Worm (Caenorhabditis elegans) whole organism, L4 larva: ENCODE data around the gene T10F2.5.

ENCODE experiments used
- F10B5.3 ChIP-seq: sonication (generic microtip); optimal IDR thresholded peaks from 2 replicates; lab custom pipeline; 2016; ENCODE audit warnings: mild to moderate bottlenecking, missing genetic modification characterization, missing compliant biosample characterization
- F37D6.2 ChIP-seq: sonication (generic microtip); optimal IDR thresholded peaks from 2 replicates; lab custom pipeline; 2016; ENCODE audit warnings: mild to moderate bottlenecking, missing genetic modification characterization, missing compliant biosample characterization
- T26A8.4 ChIP-seq: fragments of 200-800 bp; sonication (Bioruptor generic); IDR thresholded peaks from 2 replicates; pipeline ENCODE4 v1.3.6; 2022; ENCODE audit warnings: missing genetic modification characterization, missing compliant biosample characterization
- Y48G9A.11 ChIP-seq: fragments of 200-800 bp; sonication (Bioruptor generic); IDR thresholded peaks from 2 replicates; pipeline ENCODE4 v1.3.6; 2022; ENCODE audit warnings: missing genetic modification reagents, missing genetic modification characterization, missing compliant biosample characterization
- Y75B8A.6 ChIP-seq: fragments of 200-800 bp; sonication (Bioruptor generic); IDR thresholded peaks from 2 replicates; pipeline ENCODE4 v1.3.6; 2022; ENCODE audit warnings: missing genetic modification reagents, missing genetic modification characterization, missing compliant biosample characterization
- aha-1 ChIP-seq: fragments of 150-350 bp; peaks from one replicate; lab custom pipeline; 2014; ENCODE audit warnings: missing biosample characterization, missing genetic modification characterization
- arid-1 ChIP-seq: fragments of 200-800 bp; sonication (Bioruptor generic); conservative IDR thresholded peaks from 2 replicates; pipeline ENCODE4 v1.3.6; 2022; ENCODE audit warnings: missing genetic modification reagents, missing genetic modification characterization, missing compliant biosample characterization
- ceh-28 ChIP-seq: fragments of 150-350 bp; optimal IDR thresholded peaks from 2 replicates; lab custom pipeline; 2014; ENCODE audit warnings: missing biosample characterization, missing genetic modification reagents, missing genetic modification characterization
- ceh-44 ChIP-seq: fragments of 200-800 bp; sonication (Bioruptor generic); IDR thresholded peaks from 2 replicates; pipeline ENCODE4 v1.3.6; 2022; ENCODE audit warnings: missing genetic modification reagents, missing genetic modification characterization, missing compliant biosample characterization
- ceh-62 ChIP-seq: sonication (generic microtip); optimal IDR thresholded peaks from 2 replicates; lab custom pipeline; 2017; ENCODE audit warnings: missing biosample characterization, missing genetic modification characterization
- ces-1 ChIP-seq: fragments of 150-350 bp; sonication (generic microtip); optimal IDR thresholded peaks from 4 replicates; lab custom pipeline; 2014; ENCODE audit warnings: missing biosample characterization, missing genetic modification reagents, missing genetic modification characterization
- cey-2 ChIP-seq: sonication (generic microtip); optimal IDR thresholded peaks from 3 replicates; lab custom pipeline; 2017; ENCODE audit warnings: missing genetic modification characterization, mild to moderate bottlenecking, missing compliant biosample characterization, antibody characterized with exemption, borderline replicate concordance; ENCODE audit not compliant: insufficient read depth
- daf-16 ChIP-seq, 3 experiments: sonication (generic microtip); optimal IDR thresholded peaks; 2 replicates each; lab custom pipeline; 2016 to 2017; ENCODE audit warnings: missing genetic modification characterization in 3 of 3, missing genetic modification reagents in 3 of 3, mild to moderate bottlenecking in 2 of 3, missing compliant biosample characterization in 2 of 3, missing biosample characterization in 1 of 3, moderate library complexity in 1 of 3
- dmd-6 ChIP-seq: fragments of 200-800 bp; sonication (Bioruptor generic); IDR thresholded peaks from 2 replicates; pipeline ENCODE4 v1.3.6; 2022; ENCODE audit warnings: missing genetic modification reagents, missing genetic modification characterization, missing compliant biosample characterization
- dmd-8 ChIP-seq: fragments of 200-800 bp; sonication (Bioruptor generic); IDR thresholded peaks from 2 replicates; pipeline ENCODE4 v1.3.6; 2022; ENCODE audit warnings: missing genetic modification characterization, missing compliant biosample characterization
- egl-43 ChIP-seq: fragments of 200-800 bp; sonication (Bioruptor generic); IDR thresholded peaks from 2 replicates; pipeline ENCODE4 v1.3.6; 2022; ENCODE audit warnings: missing genetic modification reagents, missing genetic modification characterization, missing compliant biosample characterization
- fkh-10 ChIP-seq: fragments of 150-350 bp; optimal IDR thresholded peaks from 2 replicates; lab custom pipeline; 2014; ENCODE audit warnings: missing biosample characterization, missing genetic modification reagents, missing genetic modification characterization
- hlh-11 ChIP-seq: fragments of 200-800 bp; sonication (Bioruptor generic); optimal IDR thresholded peaks from 2 replicates; lab custom pipeline; 2018; ENCODE audit warnings: mild to moderate bottlenecking, missing genetic modification characterization, missing compliant biosample characterization
- hmg-1.1 ChIP-seq: fragments of 200-800 bp; sonication (Bioruptor generic); IDR thresholded peaks from 2 replicates; pipeline ENCODE4 v1.3.6; 2022; ENCODE audit warnings: missing genetic modification reagents, missing genetic modification characterization, missing compliant biosample characterization
- jun-1 ChIP-seq: fragments of 150-350 bp; optimal IDR thresholded peaks from 2 replicates; lab custom pipeline; 2014; ENCODE audit warnings: missing biosample characterization, missing genetic modification reagents, missing genetic modification characterization
- lin-13 ChIP-seq: fragments of 150-350 bp; optimal IDR thresholded peaks from 2 replicates; lab custom pipeline; 2014; ENCODE audit warnings: missing biosample characterization, missing genetic modification reagents, missing genetic modification characterization
- lin-15B ChIP-seq: fragments of 150-350 bp; sonication (generic microtip); optimal IDR thresholded peaks from 3 replicates; lab custom pipeline; 2014; ENCODE audit warnings: missing biosample characterization, missing genetic modification characterization
- lin-29 ChIP-seq: fragments of 200-800 bp; sonication (Bioruptor generic); IDR thresholded peaks from 2 replicates; pipeline ENCODE4 v1.3.6; 2022; ENCODE audit warnings: missing genetic modification reagents, missing genetic modification characterization, missing compliant biosample characterization
- lin-38 ChIP-seq: fragments of 200-800 bp; sonication (Bioruptor generic); IDR thresholded peaks from 2 replicates; pipeline ENCODE4 v1.3.6; 2022; ENCODE audit warnings: missing genetic modification reagents, missing genetic modification characterization, missing compliant biosample characterization
- lin-39 ChIP-seq: fragments of 150-350 bp; optimal IDR thresholded peaks from 2 replicates; lab custom pipeline; 2014; ENCODE audit warnings: missing biosample characterization, missing genetic modification reagents, missing genetic modification characterization
- lsy-2 ChIP-seq, 2 experiments: fragments of 150-350 bp in 1 of 2; sonication (generic microtip) in 1 of 2; optimal IDR thresholded peaks; 2 replicates each; lab custom pipeline; 2014 to 2017; ENCODE audit warnings: missing biosample characterization in 2 of 2, missing genetic modification characterization in 2 of 2
- madf-9 ChIP-seq: fragments of 200-800 bp; sonication (Bioruptor generic); conservative IDR thresholded peaks from 2 replicates; pipeline ENCODE4 v1.3.6; 2022; ENCODE audit warnings: missing genetic modification reagents, missing genetic modification characterization, missing compliant biosample characterization
- mep-1 ChIP-seq: fragments of 150-350 bp; sonication (generic microtip); optimal IDR thresholded peaks from 3 replicates; lab custom pipeline; 2014; ENCODE audit warnings: missing biosample characterization, missing genetic modification characterization
- mes-2 ChIP-seq: sonication (generic microtip); optimal IDR thresholded peaks from 2 replicates; lab custom pipeline; 2016; ENCODE audit warnings: missing genotype, mild to moderate bottlenecking, missing genetic modification characterization, missing compliant biosample characterization; ENCODE audit not compliant: poor library complexity, severe bottlenecking
- nhr-25 ChIP-seq: sonication (generic microtip); optimal IDR thresholded peaks from 2 replicates; lab custom pipeline; 2017; ENCODE audit warnings: missing genetic modification characterization, mild to moderate bottlenecking, missing compliant biosample characterization, antibody characterized with exemption, moderate library complexity, borderline replicate concordance; ENCODE audit not compliant: insufficient read depth
- nhr-28 ChIP-seq: fragments of 150-350 bp; optimal IDR thresholded peaks from 2 replicates; lab custom pipeline; 2014; ENCODE audit warnings: missing biosample characterization, missing genetic modification characterization
- nhr-41 ChIP-seq: fragments of 200-800 bp; sonication (Bioruptor generic); IDR thresholded peaks from 2 replicates; pipeline ENCODE4 v1.3.6; 2022; ENCODE audit warnings: missing genetic modification reagents, missing genetic modification characterization, missing compliant biosample characterization
- pha-4 ChIP-seq, 2 experiments: fragments of 150-350 bp in 1 of 2; fragments of 200-800 bp in 1 of 2; sonication (Bioruptor generic) in 1 of 2; IDR thresholded peaks in 1 of 2; optimal IDR thresholded peaks in 1 of 2; 2 replicates each; pipeline versions ENCODE4 v1.3.6 to Lab custom; 2014 to 2022; ENCODE audit warnings: missing genetic modification characterization in 2 of 2, missing genetic modification reagents in 2 of 2, missing biosample characterization in 1 of 2, missing compliant biosample characterization in 1 of 2
- saeg-2 ChIP-seq: fragments of 200-800 bp; sonication (Bioruptor generic); IDR thresholded peaks from 2 replicates; pipeline ENCODE4 v1.3.6; 2022; ENCODE audit warnings: missing genetic modification reagents, missing genetic modification characterization, missing compliant biosample characterization
- sdz-12 ChIP-seq: fragments of 200-800 bp; sonication (Bioruptor generic); optimal IDR thresholded peaks from 2 replicates; lab custom pipeline; 2018; ENCODE audit warnings: mild to moderate bottlenecking, missing genetic modification characterization, missing compliant biosample characterization
- set-16 ChIP-seq: fragments of 200-800 bp; sonication (Bioruptor generic); IDR thresholded peaks from 2 replicates; pipeline ENCODE4 v1.3.6; 2022; ENCODE audit warnings: missing genetic modification reagents, missing genetic modification characterization, missing compliant biosample characterization
- snpc-1.2 ChIP-seq: fragments of 200-800 bp; sonication (Bioruptor generic); IDR thresholded peaks from 2 replicates; pipeline ENCODE4 v1.3.6; 2022; ENCODE audit warnings: missing genetic modification reagents, missing genetic modification characterization, missing compliant biosample characterization
- snpc-4 ChIP-seq: fragments of 150-350 bp; optimal IDR thresholded peaks from 2 replicates; lab custom pipeline; 2014; ENCODE audit warnings: missing biosample characterization, missing genetic modification characterization
- spr-1 ChIP-seq: sonication (generic microtip); optimal IDR thresholded peaks from 2 replicates; lab custom pipeline; 2016; ENCODE audit warnings: mild to moderate bottlenecking, missing genetic modification characterization, missing compliant biosample characterization
- unc-130 ChIP-seq: sonication (generic microtip); optimal IDR thresholded peaks from 2 replicates; lab custom pipeline; 2016; ENCODE audit warnings: missing genetic modification reagents, missing genetic modification characterization, missing compliant biosample characterization
- zag-1 ChIP-seq: fragments of 150-350 bp; optimal IDR thresholded peaks from 2 replicates; lab custom pipeline; 2014; ENCODE audit warnings: missing biosample characterization, missing genetic modification characterization
- zip-11 ChIP-seq: fragments of 200-800 bp; sonication (Bioruptor generic); IDR thresholded peaks from 2 replicates; pipeline ENCODE4 v1.3.6; 2022; ENCODE audit warnings: missing genetic modification characterization, missing compliant biosample characterization
- ztf-7 ChIP-seq: fragments of 150-350 bp; optimal IDR thresholded peaks from 2 replicates; lab custom pipeline; 2014; ENCODE audit warnings: missing biosample characterization, missing genetic modification characterization

The T10F2.5 gene

ce11 chrIII:5159505-5159904 is at the start of gene T10F2.5:
Gene T10F2.5 (minus strand): TSS chrIII:5159605.
- no peak for TF ChIP-seq spr-1 (tag; lab: Kevin White, UChicago)
- TF ChIP-seq lin-38 (GFP tag; lab: Robert Waterston, UW), result peak; percentile 34
- no peak for TF ChIP-seq nhr-28 (tag; lab: Kevin White, UChicago)
- no peak for TF ChIP-seq zip-11
- TF ChIP-seq, all 104 proteins: peak for 1

ce11 chrIII:5208992-5209391 is 49.6 kb upstream of the T10F2.5 start, which contains the start of gene syx-16:
Gene syx-16 (minus strand): TSS chrIII:5209109.
- TF ChIP-seq dmd-6 (GFP tag; lab: Robert Waterston, UW) (no peak), ces-1 (GFP tag; lab: Kevin White, UChicago) (no peak), ztf-7 (tag; lab: Kevin White, UChicago) (no peak), sdz-12 (GFP tag; lab: Kevin White, UChicago) (no peak), nhr-41 (GFP tag; lab: Robert Waterston, UW) (no peak), lin-15B (tag; lab: Kevin White, UChicago) (no peak), lin-13 (no peak)
- TF ChIP-seq, all 104 proteins: peak for 0

ce11 chrIII:5206861-5207414 is 47.5 kb upstream of the T10F2.5 start, which contains the start of gene morc-1:
Gene morc-1 (minus strand): TSS chrIII:5206911.
- TF ChIP-seq snpc-4 (tag; lab: Kevin White, UChicago), result no peak
- TF ChIP-seq aha-1 (tag; lab: Kevin White, UChicago), result peak; percentile 81
- TF ChIP-seq mes-2 (tag; lab: Kevin White, UChicago), result peak; percentile 34
- TF ChIP-seq ceh-44 (GFP tag; lab: Robert Waterston, UW), result no peak
- TF ChIP-seq lin-39 (tag; lab: Kevin White, UChicago), result no peak
- no peak for TF ChIP-seq spr-1 (tag; lab: Kevin White, UChicago)
- TF ChIP-seq Y48G9A.11, result 0 out of 2 replicates have a peak, but pooled peaks have one; percentile 14
- no peak for TF ChIP-seq cey-2 (tag; lab: Kevin White, UChicago)
- no peak for TF ChIP-seq T26A8.4
- peak in 1 of 2 experiments; percentile 49 for TF ChIP-seq lsy-2 (tag; optimal IDR thresholded peaks at IDR 0.05; lab: Kevin White, UChicago)
- no peak for TF ChIP-seq Y75B8A.6 (GFP tag; lab: Robert Waterston, UW)
- no peak for TF ChIP-seq saeg-2 (GFP tag; lab: Robert Waterston, UW)
- TF ChIP-seq egl-43 (GFP tag; lab: Robert Waterston, UW), result no peak
- TF ChIP-seq lin-29 (GFP tag; lab: Robert Waterston, UW), result no peak
- no peak for TF ChIP-seq F37D6.2 (tag; lab: Kevin White, UChicago)
- TF ChIP-seq unc-130 (GFP tag; lab: Kevin White, UChicago), result peak; percentile 15
- TF ChIP-seq nhr-25 (tag; lab: Kevin White, UChicago), result no peak
- no peak for TF ChIP-seq snpc-1.2 (GFP tag; lab: Robert Waterston, UW)

ce11 chrIII:5203310-5203709 is 43.9 kb upstream of the T10F2.5 start:
- TF ChIP-seq jun-1 (tag; lab: Kevin White, UChicago) (no peak), mep-1 (tag; lab: Kevin White, UChicago) (peak; percentile 13), ceh-62 (no peak), ceh-28 (tag; lab: Kevin White, UChicago) (no peak), dmd-6 (GFP tag; lab: Robert Waterston, UW) (peak; percentile 27; the same call in 1 of the 2 replicates), lin-13 (peak; percentile 15), Y75B8A.6 (GFP tag; lab: Robert Waterston, UW) (no peak), set-16 (GFP tag; lab: Robert Waterston, UW) (no peak), daf-16 (GFP tag; optimal IDR thresholded peaks at IDR 0.05; lab: Kevin White, UChicago) (no peak), daf-16 (tag; optimal IDR thresholded peaks at IDR 0.05; lab: Kevin White, UChicago) (peak; percentile 82), arid-1 (GFP tag; lab: Robert Waterston, UW) (no peak), zag-1 (tag; lab: Kevin White, UChicago) (no peak), lin-38 (GFP tag; lab: Robert Waterston, UW) (peak; percentile 46), hmg-1.1 (GFP tag; lab: Robert Waterston, UW) (no peak), lsy-2 (tag; optimal IDR thresholded peaks at IDR 0.05; lab: Kevin White, UChicago) (no peak), madf-9 (no peak), nhr-28 (tag; lab: Kevin White, UChicago) (peak; percentile 96), fkh-10 (GFP tag; lab: Kevin White, UChicago) (no peak), hlh-11 (tag; lab: Kevin White, UChicago) (no peak), dmd-8 (GFP tag; lab: Robert Waterston, UW) (no peak), F10B5.3 (tag; lab: Kevin White, UChicago) (no peak), pha-4 (GFP tag; IDR thresholded peaks at IDR 0.05; lab: Robert Waterston, UW) (peak; percentile 36; the same call in 1 of the 2 replicates), pha-4 (tag; optimal IDR thresholded peaks at IDR 0.05; lab: Kevin White, UChicago) (no peak)
